Worm (Caenorhabditis elegans) whole organism, mixed stage, embryonic: Measurements from ENCODE around the gene glna-1.

ENCODE experiments used
- M03D4.4 ChIP-seq: sonication (generic microtip); optimal IDR thresholded peaks from 2 replicates; lab custom pipeline; 2017; ENCODE audit warnings: mild to moderate bottlenecking, missing genetic modification characterization, missing compliant biosample characterization
- bed-3 ChIP-seq: fragments of 200-800 bp; sonication (Bioruptor generic); optimal IDR thresholded peaks from 3 replicates; lab custom pipeline; 2018; ENCODE audit warnings: mild to moderate bottlenecking, missing genetic modification characterization, moderate library complexity, missing compliant biosample characterization
- blmp-1 ChIP-seq: fragments of 150-350 bp; optimal IDR thresholded peaks from 2 replicates; lab custom pipeline; 2014; ENCODE audit warnings: missing biosample characterization, missing genetic modification characterization
- ceh-39 ChIP-seq: fragments of 150-350 bp; optimal IDR thresholded peaks from 2 replicates; lab custom pipeline; 2014; ENCODE audit warnings: missing biosample characterization, missing genetic modification characterization
- ceh-43 ChIP-seq: fragments of 200-800 bp; sonication (Bioruptor generic); optimal IDR thresholded peaks from 2 replicates; lab custom pipeline; 2018; ENCODE audit warnings: mild to moderate bottlenecking, missing genetic modification characterization, moderate library complexity, missing compliant biosample characterization
- ceh-83 ChIP-seq: fragments of 200-800 bp; sonication (Bioruptor generic); optimal IDR thresholded peaks from 2 replicates; lab custom pipeline; 2018; ENCODE audit warnings: mild to moderate bottlenecking, missing genetic modification characterization, missing compliant biosample characterization
- ces-1 ChIP-seq: fragments of 150-350 bp; optimal IDR thresholded peaks from 2 replicates; lab custom pipeline; 2014; ENCODE audit warnings: missing biosample characterization, missing genetic modification reagents, missing genetic modification characterization
- cnd-1 ChIP-seq: fragments of 200-800 bp; sonication (Bioruptor generic); optimal IDR thresholded peaks from 2 replicates; lab custom pipeline; 2018; ENCODE audit warnings: mild to moderate bottlenecking, missing genetic modification characterization, missing compliant biosample characterization
- drap-1 ChIP-seq: fragments of 200-800 bp; sonication (Bioruptor generic); optimal IDR thresholded peaks from 3 replicates; lab custom pipeline; 2018; ENCODE audit warnings: mild to moderate bottlenecking, missing genetic modification characterization, missing compliant biosample characterization
- elt-1 ChIP-seq: sonication (generic microtip); optimal IDR thresholded peaks from 2 replicates; lab custom pipeline; 2017; ENCODE audit warnings: missing genetic modification characterization, mild to moderate bottlenecking, missing compliant biosample characterization, antibody characterized with exemption, moderate library complexity, borderline replicate concordance; ENCODE audit not compliant: insufficient read depth
- elt-3 ChIP-seq: fragments of 150-350 bp; optimal IDR thresholded peaks from 2 replicates; lab custom pipeline; 2014; ENCODE audit warnings: missing biosample characterization, missing genetic modification characterization
- flh-1 ChIP-seq: fragments of 200-800 bp; sonication (Bioruptor generic); optimal IDR thresholded peaks from 2 replicates; lab custom pipeline; 2018; ENCODE audit warnings: mild to moderate bottlenecking, missing genetic modification characterization, moderate library complexity, missing compliant biosample characterization
- ham-2 ChIP-seq: fragments of 200-800 bp; sonication (Bioruptor generic); optimal IDR thresholded peaks from 2 replicates; lab custom pipeline; 2018; ENCODE audit warnings: mild to moderate bottlenecking, missing genetic modification characterization, missing compliant biosample characterization
- hlh-1 ChIP-seq: fragments of 150-350 bp; optimal IDR thresholded peaks from 2 replicates; lab custom pipeline; 2014; ENCODE audit warnings: missing biosample characterization, missing genetic modification reagents, missing genetic modification characterization
- lin-13 ChIP-seq: fragments of 150-350 bp; optimal IDR thresholded peaks from 2 replicates; lab custom pipeline; 2014; ENCODE audit warnings: missing biosample characterization, missing genetic modification characterization
- mab-5 ChIP-seq: fragments of 150-350 bp; optimal IDR thresholded peaks from 2 replicates; lab custom pipeline; 2014; ENCODE audit warnings: missing biosample characterization, missing genetic modification characterization
- mep-1 ChIP-seq: fragments of 150-350 bp; optimal IDR thresholded peaks from 2 replicates; lab custom pipeline; 2017; ENCODE audit warnings: missing biosample characterization, missing genetic modification reagents, missing genetic modification characterization, inconsistent platforms
- mls-2 ChIP-seq: sonication (generic microtip); optimal IDR thresholded peaks from 2 replicates; lab custom pipeline; 2016; ENCODE audit warnings: mild to moderate bottlenecking, missing genetic modification characterization, moderate library complexity, missing compliant biosample characterization
- nhr-12 ChIP-seq: fragments of 150-350 bp; optimal IDR thresholded peaks from 2 replicates; lab custom pipeline; 2014; ENCODE audit warnings: missing biosample characterization, missing genetic modification characterization
- nhr-2 ChIP-seq: fragments of 150-350 bp; optimal IDR thresholded peaks from 2 replicates; lab custom pipeline; 2014; ENCODE audit warnings: missing biosample characterization, missing genetic modification characterization
- nhr-237 ChIP-seq: fragments of 150-350 bp; optimal IDR thresholded peaks from 2 replicates; lab custom pipeline; 2014; ENCODE audit warnings: missing biosample characterization, missing genetic modification characterization
- nhr-76 ChIP-seq: sonication (generic microtip); optimal IDR thresholded peaks from 2 replicates; lab custom pipeline; 2017; ENCODE audit warnings: missing biosample characterization, missing genetic modification characterization
- pha-4 ChIP-seq: fragments of 150-350 bp; optimal IDR thresholded peaks from 2 replicates; lab custom pipeline; 2018; ENCODE audit warnings: missing biosample characterization, missing genetic modification reagents, missing genetic modification characterization
- sem-2 ChIP-seq: fragments of 200-800 bp; sonication (Bioruptor generic); optimal IDR thresholded peaks from 2 replicates; lab custom pipeline; 2018; ENCODE audit warnings: mild to moderate bottlenecking, missing genetic modification characterization, missing compliant biosample characterization
- snpc-4 ChIP-seq: fragments of 150-350 bp; optimal IDR thresholded peaks from 2 replicates; lab custom pipeline; 2014; ENCODE audit warnings: missing biosample characterization, missing genetic modification characterization
- tbx-8 ChIP-seq: fragments of 200-800 bp; sonication (Bioruptor generic); optimal IDR thresholded peaks from 2 replicates; lab custom pipeline; 2018; ENCODE audit warnings: mild to moderate bottlenecking, missing genetic modification characterization, moderate library complexity, missing compliant biosample characterization
- unc-120 ChIP-seq: sonication (generic microtip); optimal IDR thresholded peaks from 2 replicates; lab custom pipeline; 2017; ENCODE audit warnings: missing genetic modification characterization, missing compliant biosample characterization; ENCODE audit not compliant: poor library complexity, severe bottlenecking
- zip-8 ChIP-seq: fragments of 150-350 bp; optimal IDR thresholded peaks from 2 replicates; lab custom pipeline; 2014; ENCODE audit warnings: missing biosample characterization, missing genetic modification characterization
- ztf-11 ChIP-seq: fragments of 150-350 bp; optimal IDR thresholded peaks from 2 replicates; lab custom pipeline; 2014; ENCODE audit warnings: missing biosample characterization, missing genetic modification characterization

Gene glna-1

DNA sequence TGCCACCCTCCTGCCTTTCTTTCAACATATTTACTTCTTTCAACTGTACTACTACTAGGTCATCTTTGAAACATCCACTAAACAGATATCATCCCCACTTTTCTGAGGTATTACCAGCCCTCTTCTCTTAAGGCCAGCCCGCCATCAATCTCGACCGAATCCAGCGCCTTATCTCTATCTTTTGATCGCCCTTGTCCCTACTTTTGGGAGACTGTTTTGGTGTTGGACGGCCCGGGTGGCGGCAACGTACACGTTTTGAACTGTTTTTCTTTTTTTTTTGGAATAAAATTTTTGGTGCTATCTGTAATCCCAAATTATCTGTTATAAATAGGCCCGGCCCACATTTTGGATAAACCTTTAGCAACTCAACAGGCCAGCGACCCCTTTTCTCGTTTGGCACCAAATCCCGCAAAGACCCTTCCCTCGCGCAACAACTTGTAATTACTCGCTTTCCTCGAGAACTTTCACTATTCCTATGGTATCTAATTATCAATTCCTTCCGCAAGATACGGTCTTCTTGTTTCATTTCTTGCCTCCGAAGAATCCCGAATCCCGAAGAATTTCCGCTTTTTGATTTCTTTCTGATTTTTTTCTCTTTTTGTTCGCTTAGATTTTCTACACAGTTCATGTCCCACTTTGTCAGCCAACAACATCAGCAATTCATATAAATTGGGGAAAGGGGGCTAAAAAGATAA lies 29.9 kb downstream of the glna-1 start:
- TF ChIP-seq blmp-1 = peak; percentile 64
- no peak for TF ChIP-seq cnd-1
- peak; percentile 55 for TF ChIP-seq elt-1 (tag; lab: Kevin White, UChicago)
- TF ChIP-seq, all 35 proteins: peak for 2

DNA sequence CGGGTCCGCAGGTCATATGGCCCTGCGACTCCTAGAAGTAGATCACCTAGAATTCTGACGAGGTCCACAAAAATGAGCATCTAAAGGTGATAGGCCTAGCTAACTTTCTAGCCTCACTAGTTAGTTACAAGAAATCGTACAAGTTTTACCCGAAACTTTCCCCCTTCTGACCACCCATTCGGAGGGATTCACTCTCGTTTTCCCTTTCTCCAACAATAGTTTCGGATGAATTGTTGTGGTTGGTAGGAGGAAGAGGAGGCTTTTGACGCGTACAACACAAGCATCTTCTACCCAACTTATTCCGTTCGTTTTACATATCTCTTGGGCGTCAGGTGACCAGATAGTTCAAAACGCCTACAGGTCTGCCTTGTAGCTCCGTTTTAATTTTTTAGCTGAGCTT lies 31.7 kb downstream of the glna-1 start:
- TF ChIP-seq blmp-1 (peak; percentile 65), nhr-2 (no peak)

DNA sequence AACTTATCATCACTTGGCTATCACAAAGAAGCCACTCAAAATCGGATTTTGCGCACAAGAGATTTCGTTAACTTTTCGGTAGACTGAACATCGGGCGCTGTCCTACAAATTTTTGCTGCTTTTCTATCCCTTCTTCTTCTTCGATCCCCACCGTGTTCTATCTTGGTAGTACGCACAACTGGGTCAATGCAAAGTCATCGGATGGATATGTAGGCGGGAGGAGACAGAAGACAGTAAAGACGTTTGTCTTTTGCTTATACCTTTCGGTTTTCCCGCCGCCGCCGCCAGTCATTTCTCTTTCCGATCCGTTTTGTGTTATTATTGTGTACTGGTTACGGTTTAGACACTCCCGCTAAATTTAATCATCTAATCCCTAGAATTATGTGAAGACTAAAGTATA lies 33.2 kb downstream of the glna-1 start:
- TF ChIP-seq lin-13 (tag; lab: Kevin White, UChicago) (no peak), ham-2 (GFP tag; lab: Kevin White, UChicago) (peak; percentile 5), unc-120 (tag; lab: Kevin White, UChicago) (no peak)

DNA sequence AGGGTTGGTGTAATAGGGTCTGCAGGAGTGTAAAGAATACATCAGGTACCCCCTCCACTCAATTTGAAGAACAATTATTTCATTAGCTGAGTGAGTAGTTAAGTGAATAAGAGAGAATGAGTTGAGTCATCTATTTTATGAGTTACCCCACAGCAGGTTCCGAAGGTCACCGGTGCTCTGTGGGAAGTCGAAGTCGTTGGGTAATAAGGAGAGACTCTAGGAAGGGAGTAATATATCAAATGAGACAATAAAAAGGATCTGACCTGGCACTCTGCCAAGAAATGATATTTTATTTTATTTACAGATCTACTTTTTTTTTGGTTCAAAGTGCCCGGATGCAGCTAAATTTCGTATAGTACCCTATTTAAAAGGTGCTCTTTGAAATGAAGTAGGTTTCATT lies 35.3 kb downstream of the glna-1 start, which contains the start of gene C09F9.1:
TSS of gene C09F9.1 (plus strand) at position 301 of the 400 bp plus-strand sequence.
- TF ChIP-seq nhr-2 (peak; percentile 70), ztf-11 (tag; lab: Kevin White, UChicago) (no peak)

DNA sequence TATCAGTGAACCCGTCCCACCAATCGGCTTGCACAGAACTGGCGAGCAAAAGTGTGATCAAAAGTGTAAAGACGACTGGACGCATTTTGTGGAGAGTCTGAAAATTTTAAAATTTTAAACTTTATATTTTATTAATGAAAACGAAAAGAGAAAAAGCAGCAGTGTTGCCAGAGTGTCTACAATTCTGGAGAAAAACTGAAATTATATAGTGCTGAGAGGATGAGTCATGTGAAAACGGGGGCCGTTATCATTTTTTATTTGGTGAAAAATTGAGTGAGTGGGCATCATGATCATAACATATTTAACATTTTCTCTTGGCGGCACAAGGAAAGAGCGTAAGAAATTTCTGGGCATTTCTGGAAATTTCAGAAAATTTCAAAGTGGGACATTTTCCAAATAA lies 38.1 kb downstream of the glna-1 start, which contains the start of gene K02B7.3:
TSS of gene K02B7.3 (minus strand) at position 101 of the 400 bp plus-strand sequence.
- TF ChIP-seq nhr-12 (tag; lab: Kevin White, UChicago) (no peak), tbx-8 (GFP tag; lab: Kevin White, UChicago) (no peak), elt-3 (tag; lab: Kevin White, UChicago) (no peak), lin-13 (tag; lab: Kevin White, UChicago) (no peak), mep-1 (tag; lab: Kevin White, UChicago) (no peak), nhr-237 (tag; lab: Kevin White, UChicago) (no peak), ztf-11 (tag; lab: Kevin White, UChicago) (no peak), nhr-76 (tag; lab: Kevin White, UChicago) (no peak), mab-5 (tag; lab: Kevin White, UChicago) (no peak), ham-2 (GFP tag; lab: Kevin White, UChicago) (no peak), ceh-39 (tag; lab: Kevin White, UChicago) (no peak), cnd-1 (no peak), ceh-43 (GFP tag; lab: Kevin White, UChicago) (no peak), sem-2 (GFP tag; lab: Kevin White, UChicago) (no peak), ces-1 (GFP tag; lab: Kevin White, UChicago) (no peak), ceh-83 (no peak), bed-3 (no peak), mls-2 (no peak), drap-1 (GFP tag; lab: Kevin White, UChicago) (no peak), flh-1 (no peak)

DNA sequence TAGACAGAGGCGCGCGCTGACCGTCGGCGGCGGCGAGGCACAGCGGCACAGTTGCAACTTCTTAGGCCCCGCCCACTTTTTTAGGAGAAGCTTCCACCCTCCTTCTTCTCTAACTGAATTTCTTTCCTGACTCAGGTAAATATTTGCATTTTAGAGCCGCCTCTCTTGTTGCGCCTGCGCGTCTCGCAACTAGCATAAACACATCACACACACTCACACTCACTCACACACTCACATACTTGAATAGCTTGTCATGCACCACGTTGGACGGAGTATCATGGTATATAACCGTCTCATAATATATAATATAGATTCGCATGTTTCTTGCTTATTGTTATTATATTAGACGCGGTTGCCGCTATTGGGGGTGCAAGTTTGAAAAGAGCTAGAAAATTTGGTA lies 48.9 kb downstream of the glna-1 start, which contains the start of gene unc-52:
TSS of gene unc-52 (minus strand) at position 80 of the 400 bp plus-strand sequence.
- no peak for TF ChIP-seq hlh-1 (tag; lab: Kevin White, UChicago)
- TF ChIP-seq bed-3 = no peak
- peak; percentile 90 for TF ChIP-seq pha-4 (tag; lab: Kevin White, UChicago)
- no peak for TF ChIP-seq M03D4.4
- TF ChIP-seq zip-8 = no peak
- TF ChIP-seq ceh-43 (GFP tag; lab: Kevin White, UChicago) = no peak
- TF ChIP-seq snpc-4 = no peak

DNA sequence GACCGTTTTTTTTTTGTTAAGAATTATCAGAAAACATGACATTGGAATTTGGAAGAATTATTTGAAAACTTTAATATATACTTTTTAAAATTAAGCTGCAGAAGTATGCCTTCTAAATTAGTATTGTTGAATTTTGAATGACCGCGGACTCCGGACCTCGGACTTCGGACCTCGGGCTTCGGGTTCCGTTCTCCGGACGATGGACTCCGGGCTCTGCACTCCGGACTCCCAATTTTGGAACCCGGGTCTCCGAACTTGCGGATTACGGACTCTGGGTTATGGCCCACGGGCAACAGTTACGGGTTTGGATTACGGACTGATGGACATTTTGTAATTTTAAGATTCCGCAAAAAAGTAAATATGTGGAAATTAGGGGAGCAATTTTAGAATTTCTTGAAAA lies 49.7 kb downstream of the glna-1 start:
- no peak for TF ChIP-seq ztf-11 (tag; lab: Kevin White, UChicago)
